Fruit fly (Drosophila melanogaster): Measurements from ENCODE around the gene CG34273.

CG34273 gene

DNA sequence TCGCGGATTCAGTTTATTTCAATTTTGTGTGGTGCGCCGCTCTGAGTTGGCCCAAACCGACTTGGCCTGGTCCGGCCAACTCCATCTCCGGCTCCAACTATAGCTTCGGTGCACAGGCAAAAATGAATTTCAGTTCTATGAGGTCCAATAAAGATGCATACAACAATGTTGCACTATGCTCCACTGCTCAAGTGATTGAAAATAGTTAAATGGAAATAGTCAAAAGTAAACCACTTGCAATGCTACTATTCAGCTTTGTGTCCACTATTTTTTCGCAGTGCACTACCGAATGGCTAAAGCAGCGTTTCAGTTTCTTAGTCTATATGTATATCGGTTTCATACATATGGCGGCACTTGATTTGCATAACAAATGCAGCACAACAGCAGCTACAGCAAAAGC, 40.6 kb upstream of the CG34273 start (continued):
- TF ChIP-seq so (GFP tag; IDR thresholded peaks at IDR 0.05) (peak; percentile 78), CG3065 (GFP tag; optimal IDR thresholded peaks at IDR 0.05) (peak; percentile 4), CG10147 (GFP tag; optimal IDR thresholded peaks at IDR 0.05) (peak; percentile 41), sens (GFP tag) (peak; percentile 88), Deaf1 (tag; optimal IDR thresholded peaks at IDR 0.05) (peak; percentile 28), Adf1 (GFP tag; IDR thresholded peaks at IDR 0.05) (no peak), eve (GFP tag; optimal IDR thresholded peaks at IDR 0.05) (no peak), D (optimal IDR thresholded peaks at IDR 0.05) (no peak), D (GFP tag; optimal IDR thresholded peaks at IDR 0.05) (peak; percentile 36), CG1602 (GFP tag; optimal IDR thresholded peaks at IDR 0.05) (no peak), insv (GFP tag; optimal IDR thresholded peaks at IDR 0.05) (no peak), CG9876 (GFP tag; optimal IDR thresholded peaks at IDR 0.05) (peak; percentile 42), CG11247 (GFP tag; IDR thresholded peaks at IDR 0.05) (peak; percentile 59), Lim3 (GFP tag; IDR thresholded peaks at IDR 0.05) (peak; percentile 17; the same call in 1 of the 2 replicates), NC2α (GFP tag; optimal IDR thresholded peaks at IDR 0.05) (no peak), Ssrp (tag; optimal IDR thresholded peaks at IDR 0.05) (peak; percentile 55), CG17359 (tag; optimal IDR thresholded peaks at IDR 0.05) (peak; percentile 85), pho (GFP tag; optimal IDR thresholded peaks at IDR 0.05) (no peak), GATAe (GFP tag; conservative IDR thresholded peaks at IDR 0.05) (no peak), zfh2 (GFP tag; optimal IDR thresholded peaks at IDR 0.05) (no peak), CG12659 (GFP tag; optimal IDR thresholded peaks at IDR 0.05) (peak; percentile 68), bcd (GFP tag; optimal IDR thresholded peaks at IDR 0.05) (peak; percentile 57), nom (GFP tag; optimal IDR thresholded peaks at IDR 0.05) (no peak), Sox102F (GFP tag; optimal IDR thresholded peaks at IDR 0.05) (peak; percentile 79), knrl (GFP tag; IDR thresholded peaks at IDR 0.05; ENCODE audit: partially characterized antibody) (no peak), wek (GFP tag; optimal IDR thresholded peaks at IDR 0.05) (peak; percentile 17), Asciz (GFP tag; optimal IDR thresholded peaks at IDR 0.05) (peak; percentile 49), pb (GFP tag; optimal IDR thresholded peaks at IDR 0.05) (peak; percentile 55), sob (GFP tag; IDR thresholded peaks at IDR 0.05) (peak; percentile 75), CG34422 (GFP tag; IDR thresholded peaks at IDR 0.05) (peak; percentile 85), CG10654 (GFP tag; optimal IDR thresholded peaks at IDR 0.05) (peak; percentile 66), Med (GFP tag) (peak; percentile 96), Trl (optimal IDR thresholded peaks at IDR 0.05) (no peak), Trl (GFP tag; optimal IDR thresholded peaks at IDR 0.05) (peak; percentile 48), Dref (GFP tag; IDR thresholded peaks at IDR 0.05) (no peak), grn (GFP tag; optimal IDR thresholded peaks at IDR 0.05) (no peak), CG10431 (GFP tag; optimal IDR thresholded peaks at IDR 0.05) (no peak), vfl (GFP tag; optimal IDR thresholded peaks at IDR 0.05) (no peak), NK7.1 (GFP tag; optimal IDR thresholded peaks at IDR 0.05) (peak; percentile 13), CG30403 (GFP tag; optimal IDR thresholded peaks at IDR 0.05) (peak; percentile 30), ATbp (GFP tag; optimal IDR thresholded peaks at IDR 0.05) (peak; percentile 65), ttk (GFP tag; IDR thresholded peaks at IDR 0.05) (peak; percentile 69), Sin3A (optimal IDR thresholded peaks at IDR 0.05) (no peak), CG17802 (tag; optimal IDR thresholded peaks at IDR 0.05) (peak; percentile 30), salm (tag; optimal IDR thresholded peaks at IDR 0.05) (peak; percentile 19), p53 (GFP tag; optimal IDR thresholded peaks at IDR 0.05) (peak; percentile 34), CG18262 (tag; optimal IDR thresholded peaks at IDR 0.05) (peak; percentile 50), B-H1 (GFP tag; IDR thresholded peaks at IDR 0.05) (peak; percentile 78), Sry-β (GFP tag; optimal IDR thresholded peaks at IDR 0.05) (no peak), fd96Cb (tag; optimal IDR thresholded peaks at IDR 0.05) (peak; percentile 73), CG18599 (GFP tag; optimal IDR thresholded peaks at IDR 0.05) (peak; percentile 71), Antp (GFP tag; optimal IDR thresholded peaks at IDR 0.05) (peak; percentile 74), ato (GFP tag; IDR thresholded peaks at IDR 0.05; ENCODE audit: partially characterized antibody) (no peak)
